Worm (Caenorhabditis elegans): Measurements from ENCODE around the gene fbxa-43.

DNA sequence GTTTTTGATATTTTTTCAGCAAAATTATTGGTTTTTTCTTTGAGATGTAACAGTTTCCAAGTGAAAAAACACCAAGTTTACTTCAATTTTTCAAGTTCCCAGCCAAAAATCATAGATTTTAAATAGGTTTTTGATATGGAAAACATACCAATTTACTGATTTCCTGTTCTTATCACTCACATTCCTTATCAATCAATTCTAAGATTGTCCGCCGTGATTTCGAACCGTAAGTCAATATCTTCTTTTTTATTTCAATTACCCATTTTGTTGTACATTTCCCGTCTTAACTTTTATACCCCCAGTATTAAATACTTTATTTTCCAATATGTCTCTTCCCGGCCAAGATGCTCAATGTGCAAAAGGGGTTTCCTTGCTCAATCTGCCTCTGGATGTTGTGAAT lies 34.3 kb downstream of the fbxa-43 start, which contains the start of gene fbxa-38:
- TF ChIP-seq tbx-11 (GFP tag; IDR thresholded peaks at IDR 0.05) (no peak), flt-1 (GFP tag; IDR thresholded peaks at IDR 0.05) (no peak), hmbx-1 (tag; optimal IDR thresholded peaks at IDR 0.05) (no peak)

Measured in whole organism, early embryonic.